Fruit fly (Drosophila melanogaster) whole organism, embryonic: ENCODE measurements around the gene CG14383.
A peak's percentile ranks its signal among the peaks of the same experiment; 100 is the strongest.

Experiments
- ATbp ChIP-seq: fragments of 200-800 bp; sonication (Bioruptor generic); optimal IDR thresholded peaks from 2 replicates; lab custom pipeline; 2017; ENCODE audit warnings: missing biosample characterization, mild to moderate bottlenecking, missing genetic modification characterization, missing genetic modification reagents
- CG10147 ChIP-seq: fragments of 200-800 bp; sonication (Bioruptor generic); optimal IDR thresholded peaks from 2 replicates; lab custom pipeline; 2019; ENCODE audit warnings: missing biosample characterization, mild to moderate bottlenecking, missing genetic modification characterization, moderate library complexity
- CG12236 ChIP-seq: fragments of 200-800 bp; sonication (Bioruptor generic); optimal IDR thresholded peaks from 2 replicates; lab custom pipeline; 2016; ENCODE audit warnings: missing biosample characterization, missing genetic modification characterization
- CG12659 ChIP-seq: fragments of 200-800 bp; sonication (Bioruptor generic); optimal IDR thresholded peaks from 3 replicates; lab custom pipeline; 2017; ENCODE audit warnings: mild to moderate bottlenecking, missing biosample characterization, missing genetic modification reagents, missing genetic modification characterization
- CG13424 ChIP-seq: fragments of 200-800 bp; sonication (Bioruptor generic); optimal IDR thresholded peaks from 2 replicates; lab custom pipeline; 2019; ENCODE audit warnings: missing biosample characterization, mild to moderate bottlenecking, missing genetic modification characterization, moderate library complexity
- CG13775 ChIP-seq: fragments of 200-800 bp; sonication (Bioruptor generic); optimal IDR thresholded peaks from 3 replicates; lab custom pipeline; 2017; ENCODE audit warnings: missing biosample characterization, mild to moderate bottlenecking, missing genetic modification characterization
- CG15514 ChIP-seq: fragments of 200-800 bp; sonication (Bioruptor generic); optimal IDR thresholded peaks from 3 replicates; lab custom pipeline; 2017; ENCODE audit warnings: missing biosample characterization, missing genetic modification characterization, mild to moderate bottlenecking, moderate library complexity, missing genetic modification reagents
- CG1603 ChIP-seq: fragments of 200-800 bp; sonication (Bioruptor generic); optimal IDR thresholded peaks from 2 replicates; lab custom pipeline; 2019; ENCODE audit warnings: missing biosample characterization, mild to moderate bottlenecking, missing genetic modification characterization, moderate library complexity
- CG17829 ChIP-seq: fragments of 200-800 bp; optimal IDR thresholded peaks from 2 replicates; lab custom pipeline; 2019; ENCODE audit warnings: missing biosample characterization, mild to moderate bottlenecking, missing genetic modification characterization, moderate library complexity
- CG3281 ChIP-seq: fragments of 200-800 bp; sonication (Bioruptor generic); optimal IDR thresholded peaks from 3 replicates; lab custom pipeline; 2017; ENCODE audit warnings: missing biosample characterization, mild to moderate bottlenecking, missing genetic modification characterization
- CG3838 ChIP-seq: fragments of 200-800 bp; sonication (Bioruptor generic); optimal IDR thresholded peaks from 3 replicates; lab custom pipeline; 2016; ENCODE audit warnings: missing biosample characterization, missing genetic modification characterization
- CG4328 ChIP-seq: fragments of 200-800 bp; sonication (Bioruptor generic); optimal IDR thresholded peaks from 3 replicates; lab custom pipeline; 2017; ENCODE audit warnings: missing biosample characterization, missing genetic modification reagents, missing genetic modification characterization
- CG43689 ChIP-seq: fragments of 200-800 bp; sonication (Bioruptor generic); IDR thresholded peaks from 2 replicates; pipeline ENCODE4 v1.3.6; 2022; ENCODE audit warnings: missing biosample characterization, missing genetic modification characterization
- CG7357 ChIP-seq: fragments of 200-800 bp; sonication (Bioruptor generic); IDR thresholded peaks from 3 replicates; pipeline ENCODE4 v1.3.6; 2022; ENCODE audit warnings: missing biosample characterization, missing genetic modification characterization
- CG7928 ChIP-seq: fragments of 200-800 bp; sonication (Bioruptor generic); optimal IDR thresholded peaks from 2 replicates; lab custom pipeline; 2017; ENCODE audit warnings: missing biosample characterization, mild to moderate bottlenecking, missing genetic modification characterization
- CG8478 ChIP-seq: fragments of >200 bp; optimal IDR thresholded peaks from 2 replicates; lab custom pipeline; 2018
- CrebB ChIP-seq: fragments of 200-800 bp; sonication (Bioruptor generic); optimal IDR thresholded peaks from 3 replicates; lab custom pipeline; 2018; ENCODE audit warnings: missing biosample characterization, mild to moderate bottlenecking, missing genetic modification characterization
- Deaf1 ChIP-seq: fragments of 200-800 bp; optimal IDR thresholded peaks from 3 replicates; lab custom pipeline; 2019; ENCODE audit warnings: missing biosample characterization, mild to moderate bottlenecking, missing genetic modification characterization, moderate library complexity
- Dek ChIP-seq: fragments of 200-800 bp; sonication (Bioruptor generic); optimal IDR thresholded peaks from 3 replicates; lab custom pipeline; 2019; ENCODE audit warnings: missing biosample characterization, mild to moderate bottlenecking, missing genetic modification characterization, moderate library complexity
- Dip2 ChIP-seq: fragments of 200-800 bp; sonication (Bioruptor generic); IDR thresholded peaks from 2 replicates; pipeline ENCODE4 v1.3.6; 2022; ENCODE audit warnings: missing biosample characterization, missing genetic modification characterization
- H15 ChIP-seq: fragments of 200-800 bp; sonication (Bioruptor generic); IDR thresholded peaks from 3 replicates; pipeline ENCODE4 v1.3.6; 2022; ENCODE audit warnings: missing biosample characterization, missing genetic modification characterization
- HHEX ChIP-seq: fragments of 200-800 bp; sonication (Bioruptor generic); optimal IDR thresholded peaks from 3 replicates; lab custom pipeline; 2017; ENCODE audit warnings: missing biosample characterization, mild to moderate bottlenecking, missing genetic modification characterization, missing genetic modification reagents
- Hmx ChIP-seq: fragments of 200-800 bp; sonication (Bioruptor generic); optimal IDR thresholded peaks from 2 replicates; lab custom pipeline; 2016; ENCODE audit warnings: missing biosample characterization, missing genetic modification characterization
- Hr78 ChIP-seq, 2 experiments: fragments of 200-800 bp in 1 of 2; fragments of >200 bp in 1 of 2; sonication (Bioruptor generic) in 1 of 2; optimal IDR thresholded peaks; 2 replicates each; lab custom pipeline; 2017 to 2019; ENCODE audit warnings: missing biosample characterization in 2 of 2, missing genetic modification characterization in 2 of 2, mild to moderate bottlenecking in 1 of 2, moderate library complexity in 1 of 2
- Hsf ChIP-seq: fragments of 200-800 bp; sonication (Bioruptor generic); optimal IDR thresholded peaks from 3 replicates; lab custom pipeline; 2016; ENCODE audit warnings: missing biosample characterization, missing genetic modification characterization
- Kr ChIP-seq: fragments of 200-800 bp; sonication (Bioruptor generic); optimal IDR thresholded peaks from 2 replicates; lab custom pipeline; 2017; ENCODE audit warnings: missing biosample characterization, mild to moderate bottlenecking, missing genetic modification characterization
- MBD-R2 ChIP-seq: fragments of 200-800 bp; sonication (Bioruptor generic); IDR thresholded peaks from 2 replicates; pipeline ENCODE4 v1.3.6; 2022; ENCODE audit warnings: missing biosample characterization, missing genetic modification characterization
- Med ChIP-seq: fragments of 200-800 bp; sonication (Bioruptor generic); peaks from one replicate; lab custom pipeline; 2016; ENCODE audit warnings: missing biosample characterization, missing genetic modification characterization, mild to moderate bottlenecking, inconsistent platforms, moderate library complexity
- Nf-YA ChIP-seq: fragments of 200-800 bp; sonication (Bioruptor generic); IDR thresholded peaks from 2 replicates; pipeline ENCODE4 v1.3.6; 2022; ENCODE audit warnings: missing biosample characterization, missing genetic modification characterization
- Optix ChIP-seq: fragments of 200-800 bp; sonication (Bioruptor generic); IDR thresholded peaks from 3 replicates; pipeline ENCODE4 v1.3.6; 2022; ENCODE audit warnings: missing biosample characterization, missing genetic modification characterization
- Ptx1 ChIP-seq: fragments of 200-800 bp; sonication (Bioruptor generic); IDR thresholded peaks from 2 replicates; pipeline ENCODE4 v1.3.6; 2022; ENCODE audit warnings: missing biosample characterization, missing genetic modification characterization
- Sry-β ChIP-seq: fragments of 200-800 bp; sonication (Bioruptor generic); optimal IDR thresholded peaks from 2 replicates; lab custom pipeline; 2018; ENCODE audit warnings: missing biosample characterization, mild to moderate bottlenecking, missing genetic modification characterization, moderate library complexity
- bcd ChIP-seq: fragments of 200-800 bp; sonication (Bioruptor generic); optimal IDR thresholded peaks from 2 replicates; lab custom pipeline; 2017; ENCODE audit warnings: missing biosample characterization, mild to moderate bottlenecking, missing genetic modification characterization
- caup ChIP-seq: fragments of 200-800 bp; sonication (Bioruptor generic); optimal IDR thresholded peaks from 3 replicates; lab custom pipeline; 2017; ENCODE audit warnings: missing biosample characterization, mild to moderate bottlenecking, missing genetic modification characterization, moderate library complexity; ENCODE audit not compliant: severe bottlenecking
- cg ChIP-seq: fragments of 200-800 bp; sonication (Bioruptor generic); optimal IDR thresholded peaks from 3 replicates; lab custom pipeline; 2019; ENCODE audit warnings: missing biosample characterization, mild to moderate bottlenecking, missing genetic modification characterization, moderate library complexity
- ci ChIP-seq: fragments of 200-800 bp; sonication (Bioruptor generic); IDR thresholded peaks from 3 replicates; pipeline ENCODE4 v1.3.6; 2022; ENCODE audit warnings: missing biosample characterization, missing genetic modification characterization
- dimm ChIP-seq: fragments of 200-800 bp; sonication (Bioruptor generic); IDR thresholded peaks from 2 replicates; pipeline ENCODE4 v1.3.6; 2022; ENCODE audit warnings: missing biosample characterization, missing genetic modification characterization
- lab ChIP-seq: fragments of 200-800 bp; sonication (Bioruptor generic); optimal IDR thresholded peaks from 3 replicates; lab custom pipeline; 2017; ENCODE audit warnings: missing biosample characterization, missing genetic modification characterization, mild to moderate bottlenecking, moderate library complexity, missing genetic modification reagents
- odd ChIP-seq: fragments of 200-800 bp; sonication (Bioruptor generic); optimal IDR thresholded peaks from 2 replicates; lab custom pipeline; 2017; ENCODE audit warnings: missing biosample characterization, mild to moderate bottlenecking, missing genetic modification characterization
- pfk ChIP-seq: fragments of 200-800 bp; sonication (Bioruptor generic); optimal IDR thresholded peaks from 2 replicates; lab custom pipeline; 2018; ENCODE audit warnings: missing biosample characterization, mild to moderate bottlenecking, missing genetic modification characterization, moderate library complexity
- pita ChIP-seq: fragments of 200-800 bp; sonication (Bioruptor generic); optimal IDR thresholded peaks from 2 replicates; lab custom pipeline; 2017; ENCODE audit warnings: missing biosample characterization, mild to moderate bottlenecking, missing genetic modification characterization
- twi ChIP-seq: fragments of 200-800 bp; optimal IDR thresholded peaks from 2 replicates; lab custom pipeline; 2019; ENCODE audit warnings: missing biosample characterization, mild to moderate bottlenecking, missing genetic modification characterization, moderate library complexity
- z ChIP-seq: fragments of 200-800 bp; sonication (Bioruptor generic); IDR thresholded peaks from 3 replicates; pipeline ENCODE4 v1.3.6; 2022; ENCODE audit warnings: missing biosample characterization, missing genetic modification characterization

Gene CG14383

DNA sequence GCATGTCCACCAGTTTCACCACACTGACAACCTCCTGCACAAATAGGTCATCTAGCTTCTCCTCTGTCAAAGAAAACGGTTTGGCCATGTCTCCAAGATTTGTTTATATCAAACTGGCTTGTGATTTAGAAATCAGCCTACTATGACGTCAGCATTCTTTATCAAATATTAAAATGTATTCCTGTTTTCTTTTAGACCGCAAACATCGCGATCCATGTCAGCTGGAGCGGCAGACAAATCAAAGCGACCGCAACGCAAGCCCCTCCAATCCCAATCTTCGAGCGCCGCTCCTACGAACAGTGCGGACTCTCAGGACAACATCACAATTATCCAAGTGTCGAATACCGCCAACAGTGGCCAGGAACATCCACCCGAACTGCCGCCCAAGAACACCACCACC, at the start of gene CG14383:
Gene CG14383 (minus strand): TSS at position 101 of the 400 bp plus-strand sequence.
- TF ChIP-seq dimm (0 out of 2 replicates have a peak, but pooled peaks have one; percentile 18), Ptx1 (no peak)

DNA sequence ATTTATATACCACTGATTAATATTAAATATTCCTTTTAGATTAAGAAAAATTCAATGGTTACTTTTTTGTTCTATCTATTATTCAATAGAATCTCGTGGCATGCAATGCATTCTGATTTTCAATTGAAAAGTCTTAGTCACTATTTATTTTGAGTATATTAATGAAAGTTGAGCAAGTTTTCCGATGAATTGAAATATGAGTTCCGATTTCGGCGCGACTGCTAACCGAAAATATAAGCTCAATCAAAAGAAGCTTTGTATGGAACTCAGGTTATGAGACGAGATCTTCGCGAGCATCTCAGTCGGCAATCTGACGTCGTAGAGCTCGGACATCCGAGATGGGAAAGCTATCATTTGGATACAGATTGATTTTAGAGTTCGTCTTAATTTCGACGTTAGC, 49.8 kb upstream of the CG14383 start, which contains the start of gene CG11668:
Gene CG11668 (plus strand): TSS at position 301 of the 400 bp plus-strand sequence.
- no peak for TF ChIP-seq cg (GFP tag; lab: Kevin White, UChicago)
- TF ChIP-seq pita = no peak
- no peak for TF ChIP-seq CG12236 (GFP tag; lab: Kevin White, UChicago)
- TF ChIP-seq Hsf (GFP tag; lab: Kevin White, UChicago) = no peak
- no peak for TF ChIP-seq Hmx (GFP tag; lab: Kevin White, UChicago)
- no peak for TF ChIP-seq Deaf1 (tag; lab: Kevin White, UChicago)
- no peak for TF ChIP-seq CG3281 (GFP tag; lab: Kevin White, UChicago)

DNA sequence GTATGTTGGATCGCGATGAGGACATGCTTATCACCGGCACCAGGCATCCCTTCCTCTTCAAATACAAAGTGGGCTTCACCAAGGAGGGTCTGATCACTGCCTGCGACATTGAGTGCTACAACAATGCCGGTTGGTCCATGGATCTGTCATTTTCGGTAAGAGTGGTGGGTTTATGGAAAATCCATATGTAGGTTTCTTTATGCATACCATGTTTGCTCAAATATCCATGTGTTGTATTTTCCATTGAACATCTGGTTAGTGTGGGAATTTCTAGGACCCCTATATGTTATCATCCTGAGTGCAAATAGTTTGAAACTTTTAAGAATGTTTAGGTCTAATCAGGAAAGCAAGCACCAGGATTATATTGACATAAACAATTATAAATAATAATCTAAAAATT, 47.8 kb upstream of the CG14383 start:
- TF ChIP-seq twi (peak; percentile 94), CG17829 (tag; lab: Kevin White, UChicago) (no peak), caup (GFP tag; lab: Kevin White, UChicago) (no peak)

DNA sequence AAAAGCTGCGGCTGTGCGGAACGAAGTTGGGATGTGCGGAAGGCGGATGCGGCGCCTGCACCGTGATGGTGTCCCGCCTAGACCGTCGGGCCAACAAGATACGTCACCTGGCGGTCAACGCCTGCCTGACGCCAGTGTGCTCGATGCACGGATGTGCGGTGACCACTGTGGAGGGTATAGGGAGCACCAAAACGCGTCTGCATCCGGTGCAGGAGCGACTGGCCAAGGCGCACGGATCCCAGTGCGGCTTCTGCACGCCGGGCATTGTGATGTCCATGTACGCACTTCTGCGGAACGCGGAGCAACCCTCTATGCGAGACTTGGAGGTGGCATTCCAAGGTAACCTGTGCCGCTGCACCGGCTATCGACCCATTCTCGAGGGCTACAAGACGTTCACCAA, 45.4 kb upstream of the CG14383 start:
- peak; percentile 68 for TF ChIP-seq CG8478 (lab: Kevin White, UChicago)
- TF ChIP-seq z (GFP tag; lab: Robert Waterston, UW) = 0 out of 3 replicates have a peak, but pooled peaks have one; percentile 29
- TF ChIP-seq CG43689 (GFP tag; lab: Robert Waterston, UW) = no peak
- TF ChIP-seq H15 (GFP tag; lab: Robert Waterston, UW) = 0 out of 3 replicates have a peak, but pooled peaks have one; percentile 27
- 0 out of 2 replicates have a peak, but pooled peaks have one; percentile 17 for TF ChIP-seq Dip2
- peak; percentile 59 for TF ChIP-seq Med

DNA sequence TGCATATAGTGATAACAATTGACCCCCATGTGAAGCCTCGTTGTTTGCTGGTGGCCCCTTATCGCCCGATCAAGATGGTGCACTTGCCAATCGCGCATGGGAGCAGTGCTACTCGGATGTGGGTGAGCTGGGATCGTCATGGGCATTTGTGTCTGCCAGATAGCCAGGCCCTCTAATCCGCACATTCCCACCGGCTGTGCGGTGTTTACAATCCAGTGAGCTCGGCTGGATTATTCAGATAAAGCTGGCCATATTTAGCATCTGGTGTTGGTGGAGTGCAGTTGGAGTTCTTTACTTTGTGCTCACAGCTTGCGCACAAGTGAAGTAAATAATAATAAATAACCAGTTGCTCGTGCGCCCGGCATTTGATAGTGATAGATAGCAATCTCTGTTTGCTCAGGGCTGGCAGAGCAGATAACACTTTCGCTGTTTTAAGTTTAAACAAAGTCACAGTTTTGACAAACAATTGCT, 44.7 kb upstream of the CG14383 start:
- TF ChIP-seq CG4328 (GFP tag; lab: Kevin White, UChicago) (peak; percentile 55), ci (peak; percentile 79), CG15514 (GFP tag; lab: Kevin White, UChicago) (peak; percentile 61), CG1603 (no peak), Optix (peak; percentile 44; the same call in 1 of the 3 replicates), pfk (GFP tag; lab: Kevin White, UChicago) (peak; percentile 50), Nf-YA (GFP tag; lab: Robert Waterston, UW) (0 out of 2 replicates have a peak, but pooled peaks have one; percentile 12), Kr (GFP tag; lab: Kevin White, UChicago) (peak; percentile 26), CG13775 (no peak), CG7928 (GFP tag; lab: Kevin White, UChicago) (peak; percentile 79), odd (GFP tag; lab: Kevin White, UChicago) (peak; percentile 51), CG10147 (GFP tag; lab: Kevin White, UChicago) (no peak), CrebB (tag; lab: Kevin White, UChicago) (peak; percentile 26), Hr78 (GFP tag; optimal IDR thresholded peaks at IDR 0.05; lab: Kevin White, UChicago) (peak in 1 of 2 experiments; percentile 51), CG13424 (peak; percentile 34), caup (GFP tag; lab: Kevin White, UChicago) (peak; percentile 52), lab (GFP tag; lab: Kevin White, UChicago) (peak; percentile 83), Med (peak; percentile 82), CG12659 (GFP tag; lab: Kevin White, UChicago) (no peak), Sry-β (GFP tag; lab: Kevin White, UChicago) (peak; percentile 26), Dek (peak; percentile 19), CG3838 (no peak), CG7357 (GFP tag; lab: Robert Waterston, UW) (no peak), HHEX (GFP tag; lab: Kevin White, UChicago) (peak; percentile 54), bcd (GFP tag; lab: Kevin White, UChicago) (no peak), MBD-R2 (peak; percentile 23; the same call in 1 of the 2 replicates), ATbp (peak; percentile 82)
